Worm (Caenorhabditis elegans) whole organism, late embryonic: ENCODE data around the gene ZK892.4.

Experiments
- C38D4.7 ChIP-seq: fragments of 200-800 bp; sonication (Bioruptor generic); optimal IDR thresholded peaks from 2 replicates; lab custom pipeline; 2018; ENCODE audit warnings: mild to moderate bottlenecking, missing genetic modification characterization, moderate library complexity, missing compliant biosample characterization
- ama-1 ChIP-seq: fragments of 150-350 bp; optimal IDR thresholded peaks from 2 replicates; lab custom pipeline; 2014
- ceh-18 ChIP-seq: sonication (generic microtip); optimal IDR thresholded peaks from 2 replicates; lab custom pipeline; 2016; ENCODE audit warnings: missing genetic modification characterization, missing compliant biosample characterization
- ceh-6 ChIP-seq: fragments of 200-800 bp; sonication (Bioruptor generic); optimal IDR thresholded peaks from 2 replicates; lab custom pipeline; 2018; ENCODE audit warnings: mild to moderate bottlenecking, missing genetic modification characterization, missing compliant biosample characterization
- dmd-4 ChIP-seq: sonication (generic microtip); optimal IDR thresholded peaks from 2 replicates; lab custom pipeline; 2016; ENCODE audit warnings: borderline replicate concordance, missing genetic modification characterization, missing compliant biosample characterization
- elt-2 ChIP-seq: sonication (generic microtip); optimal IDR thresholded peaks from 2 replicates; lab custom pipeline; 2016; ENCODE audit warnings: missing genetic modification reagents, missing genetic modification characterization, missing compliant biosample characterization
- ets-4 ChIP-seq: sonication (generic microtip); optimal IDR thresholded peaks from 2 replicates; lab custom pipeline; 2016; ENCODE audit warnings: missing genetic modification characterization, missing compliant biosample characterization
- hlh-6 ChIP-seq: sonication (generic microtip); optimal IDR thresholded peaks from 2 replicates; lab custom pipeline; 2016; ENCODE audit warnings: missing genotype, missing genetic modification characterization, missing compliant biosample characterization
- nhr-11 ChIP-seq: fragments of 150-350 bp; optimal IDR thresholded peaks from 2 replicates; lab custom pipeline; 2014; ENCODE audit warnings: missing biosample characterization, missing genetic modification characterization
- pha-4 ChIP-seq: fragments of 150-350 bp; optimal IDR thresholded peaks from 2 replicates; lab custom pipeline; 2018; ENCODE audit warnings: missing biosample characterization, missing genetic modification reagents, missing genetic modification characterization

DNA sequence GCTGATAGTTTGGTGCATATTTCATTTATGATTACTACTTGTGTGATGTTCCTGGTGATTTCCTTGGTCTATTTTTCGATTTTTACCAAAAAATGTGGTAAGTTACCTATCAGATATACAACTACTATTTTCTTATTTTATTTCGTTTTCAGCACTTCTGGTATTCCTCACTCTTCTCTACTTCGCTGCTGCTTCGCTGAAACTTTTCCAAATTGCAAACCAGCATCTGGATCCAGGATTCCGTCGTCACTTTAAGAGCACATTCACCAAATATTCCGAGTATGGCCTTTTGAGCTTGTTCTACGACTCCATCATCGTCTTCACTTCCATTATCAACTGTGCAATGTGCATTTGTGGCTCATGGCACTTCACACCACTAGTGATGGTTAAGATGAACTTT, 2.2 kb downstream of the ZK892.4 start:
- TF ChIP-seq ama-1 (lab: Kevin White, UChicago): no peak
- no peak for TF ChIP-seq ets-4 (tag; lab: Kevin White, UChicago)
- TF ChIP-seq dmd-4 (tag; lab: Kevin White, UChicago): no peak
- TF ChIP-seq C38D4.7: no peak
- no peak for TF ChIP-seq pha-4 (tag; lab: Kevin White, UChicago)
- TF ChIP-seq ceh-18 (tag; lab: Kevin White, UChicago): no peak
- TF ChIP-seq ceh-6 (GFP tag; lab: Kevin White, UChicago): no peak
- TF ChIP-seq nhr-11 (tag; lab: Kevin White, UChicago): no peak
- TF ChIP-seq elt-2: no peak
- no peak for TF ChIP-seq hlh-6 (tag; lab: Kevin White, UChicago)
